Worm (Caenorhabditis elegans) whole organism, late embryonic: ENCODE data around the gene Y56A3A.22.

Experiments used
- pqm-1 ChIP-seq: sonication (generic microtip); optimal IDR thresholded peaks from 2 replicates; lab custom pipeline; 2016; ENCODE audit warnings: missing genetic modification characterization, missing compliant biosample characterization
- sox-2 ChIP-seq: fragments of 200-800 bp; sonication (Bioruptor generic); IDR thresholded peaks from 2 replicates; pipeline ENCODE4 v1.3.6; 2022; ENCODE audit warnings: missing genetic modification reagents, missing genetic modification characterization, missing compliant biosample characterization

DNA sequence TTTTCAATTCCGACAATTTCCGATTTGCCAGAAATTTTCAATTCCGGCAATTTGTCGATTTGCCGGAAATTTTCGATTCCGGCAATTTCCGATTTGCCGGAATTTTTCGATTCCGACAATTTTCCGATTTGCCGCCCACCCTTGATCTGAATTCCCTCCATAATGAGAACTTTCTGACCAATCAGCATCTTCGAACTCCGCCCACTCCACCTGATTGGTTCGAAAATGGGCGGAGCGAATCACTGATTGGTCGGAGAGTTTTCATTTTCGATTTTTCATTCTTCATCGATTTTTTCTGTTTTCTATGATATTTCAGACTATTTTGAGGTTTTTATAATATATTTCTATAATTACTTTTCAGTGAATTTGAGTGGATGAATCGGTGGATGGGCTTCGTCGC, 32.7 kb downstream of the Y56A3A.22 start:
- TF ChIP-seq pqm-1 (tag; lab: Kevin White, UChicago) (no peak), sox-2 (GFP tag; lab: Robert Waterston, UW) (no peak)
